Fruit fly (Drosophila melanogaster) whole organism, embryonic: ENCODE measurements around the gene caup.

ENCODE experiments used
- CG11560 ChIP-seq: fragments of 200-800 bp; sonication (Bioruptor generic); IDR thresholded peaks from 3 replicates; pipeline ENCODE4 v1.3.6; 2022; ENCODE audit warnings: missing biosample characterization, missing genetic modification characterization
- CG12219 ChIP-seq: fragments of 200-800 bp; sonication (Bioruptor generic); optimal IDR thresholded peaks from 3 replicates; lab custom pipeline; 2018; ENCODE audit warnings: missing biosample characterization, mild to moderate bottlenecking, missing genetic modification characterization
- CG12942 ChIP-seq: fragments of 200-800 bp; sonication (Bioruptor generic); optimal IDR thresholded peaks from 3 replicates; lab custom pipeline; 2016; ENCODE audit warnings: missing biosample characterization, missing genetic modification characterization
- CG14965 ChIP-seq: fragments of 200-800 bp; sonication (Bioruptor generic); optimal IDR thresholded peaks from 2 replicates; lab custom pipeline; 2016; ENCODE audit warnings: missing biosample characterization, missing genetic modification characterization, borderline replicate concordance
- CG18011 ChIP-seq: fragments of 200-800 bp; sonication (Bioruptor generic); optimal IDR thresholded peaks from 2 replicates; lab custom pipeline; 2017; ENCODE audit warnings: missing biosample characterization, missing genetic modification characterization, mild to moderate bottlenecking, moderate library complexity, missing genotype
- CG2199 ChIP-seq: fragments of 200-800 bp; sonication (Bioruptor generic); IDR thresholded peaks from 3 replicates; pipeline ENCODE4 v1.3.6; 2022; ENCODE audit warnings: missing biosample characterization, missing genetic modification characterization
- CG32532 ChIP-seq: fragments of 200-800 bp; sonication (Bioruptor generic); IDR thresholded peaks from 2 replicates; pipeline ENCODE4 v1.3.6; 2022; ENCODE audit warnings: missing biosample characterization, missing genetic modification characterization
- CG7745 ChIP-seq: fragments of 200-800 bp; sonication (Bioruptor generic); optimal IDR thresholded peaks from 2 replicates; lab custom pipeline; 2018; ENCODE audit warnings: missing biosample characterization, mild to moderate bottlenecking, missing genetic modification characterization, moderate library complexity
- CG8089 ChIP-seq: fragments of 200-800 bp; sonication (Bioruptor generic); optimal IDR thresholded peaks from 3 replicates; lab custom pipeline; 2016; ENCODE audit warnings: missing biosample characterization, missing genetic modification characterization
- CG8290 ChIP-seq, 3 experiments: fragments of 200-800 bp; sonication (Bioruptor generic); optimal IDR thresholded peaks; 2 replicates each; lab custom pipeline; 2016 to 2019; ENCODE audit warnings: missing biosample characterization in 3 of 3, missing genetic modification characterization in 3 of 3, mild to moderate bottlenecking in 2 of 3, moderate library complexity in 1 of 3
- CG9727 ChIP-seq: fragments of 200-800 bp; sonication (Bioruptor generic); optimal IDR thresholded peaks from 3 replicates; lab custom pipeline; 2017; ENCODE audit warnings: missing biosample characterization, mild to moderate bottlenecking, missing genetic modification characterization
- CG9876 ChIP-seq: fragments of 200-800 bp; sonication (Bioruptor generic); optimal IDR thresholded peaks from 2 replicates; lab custom pipeline; 2016; ENCODE audit warnings: missing biosample characterization, missing genetic modification characterization
- CTCF ChIP-seq: fragments of 200-800 bp; sonication (Bioruptor generic); optimal IDR thresholded peaks from 2 replicates; lab custom pipeline; 2017; ENCODE audit warnings: missing biosample characterization, mild to moderate bottlenecking, missing genetic modification characterization, moderate library complexity
- CoRest ChIP-seq: fragments of 200-800 bp; sonication (Bioruptor generic); optimal IDR thresholded peaks from 3 replicates; lab custom pipeline; 2018; ENCODE audit warnings: missing biosample characterization, mild to moderate bottlenecking, missing genetic modification characterization, moderate library complexity
- D ChIP-seq, 2 experiments: fragments of 200-800 bp in 1 of 2; fragments of >200 bp in 1 of 2; sonication (Bioruptor generic) in 1 of 2; optimal IDR thresholded peaks; 2 replicates in 1 of 2; 3 replicates in 1 of 2; lab custom pipeline; 2017; ENCODE audit warnings: mild to moderate bottlenecking in 1 of 2, missing biosample characterization in 1 of 2, missing genetic modification characterization in 1 of 2, missing genetic modification reagents in 1 of 2
- Dref ChIP-seq: fragments of 200-800 bp; sonication (Bioruptor generic); IDR thresholded peaks from 2 replicates; pipeline ENCODE4 v1.3.6; 2022; ENCODE audit warnings: missing biosample characterization, missing genetic modification characterization
- Drgx ChIP-seq: fragments of 200-800 bp; sonication (Bioruptor generic); IDR thresholded peaks from 2 replicates; pipeline ENCODE4 v1.3.6; 2022; ENCODE audit warnings: missing biosample characterization, missing genetic modification characterization
- Fer3 ChIP-seq: fragments of 200-800 bp; sonication (Bioruptor generic); optimal IDR thresholded peaks from 2 replicates; lab custom pipeline; 2018; ENCODE audit warnings: missing biosample characterization, mild to moderate bottlenecking, missing genetic modification characterization, moderate library complexity
- HLH54F ChIP-seq: fragments of 200-800 bp; sonication (Bioruptor generic); optimal IDR thresholded peaks from 3 replicates; lab custom pipeline; 2016; ENCODE audit warnings: missing biosample characterization, missing genetic modification characterization
- HmgZ ChIP-seq: fragments of 200-800 bp; sonication (Bioruptor generic); optimal IDR thresholded peaks from 2 replicates; lab custom pipeline; 2018; ENCODE audit warnings: missing biosample characterization, mild to moderate bottlenecking, missing genetic modification characterization
- Hr3 ChIP-seq: fragments of 200-800 bp; sonication (Bioruptor generic); optimal IDR thresholded peaks from 3 replicates; lab custom pipeline; 2016; ENCODE audit warnings: missing biosample characterization, missing genetic modification characterization
- Kr ChIP-seq: fragments of 200-800 bp; sonication (Bioruptor generic); optimal IDR thresholded peaks from 2 replicates; lab custom pipeline; 2017; ENCODE audit warnings: missing biosample characterization, mild to moderate bottlenecking, missing genetic modification characterization
- Lpt ChIP-seq: fragments of >200 bp; optimal IDR thresholded peaks from 2 replicates; lab custom pipeline; 2018; ENCODE audit warnings: missing biosample characterization, missing genetic modification characterization
- MBD-R2 ChIP-seq: fragments of 200-800 bp; sonication (Bioruptor generic); IDR thresholded peaks from 2 replicates; pipeline ENCODE4 v1.3.6; 2022; ENCODE audit warnings: missing biosample characterization, missing genetic modification characterization
- Med ChIP-seq: fragments of 200-800 bp; sonication (Bioruptor generic); peaks from one replicate; lab custom pipeline; 2016; ENCODE audit warnings: missing biosample characterization, missing genetic modification characterization, mild to moderate bottlenecking, inconsistent platforms, moderate library complexity
- NC2β ChIP-seq: fragments of 200-800 bp; sonication (Bioruptor generic); optimal IDR thresholded peaks from 2 replicates; lab custom pipeline; 2016; ENCODE audit warnings: missing biosample characterization, missing genetic modification characterization
- Nf-YC ChIP-seq: fragments of 200-800 bp; optimal IDR thresholded peaks from 3 replicates; lab custom pipeline; 2019; ENCODE audit warnings: missing biosample characterization, mild to moderate bottlenecking, missing genetic modification characterization, moderate library complexity
- ato ChIP-seq: fragments of 200-800 bp; sonication (Bioruptor generic); IDR thresholded peaks from 2 replicates; pipeline ENCODE4 v1.3.6; 2022; ENCODE audit warnings: missing biosample characterization, missing genetic modification characterization; ENCODE audit not compliant: partially characterized antibody
- btn ChIP-seq: fragments of 200-800 bp; sonication (Bioruptor generic); optimal IDR thresholded peaks from 2 replicates; lab custom pipeline; 2016; ENCODE audit warnings: missing biosample characterization, missing genetic modification characterization
- crc ChIP-seq: fragments of 200-800 bp; sonication (Bioruptor generic); optimal IDR thresholded peaks from 2 replicates; lab custom pipeline; 2016; ENCODE audit warnings: missing biosample characterization, missing genetic modification characterization
- dati ChIP-seq: fragments of 200-800 bp; sonication (Bioruptor generic); IDR thresholded peaks from 2 replicates; pipeline ENCODE4 v1.3.6; 2022; ENCODE audit warnings: missing biosample characterization, missing genetic modification characterization
- ems ChIP-seq: fragments of 200-800 bp; sonication (Bioruptor generic); optimal IDR thresholded peaks from 3 replicates; lab custom pipeline; 2016; ENCODE audit warnings: missing biosample characterization, missing genetic modification characterization
- eyg ChIP-seq: fragments of 200-800 bp; sonication (Bioruptor generic); optimal IDR thresholded peaks from 3 replicates; lab custom pipeline; 2016; ENCODE audit warnings: missing biosample characterization, missing genetic modification characterization
- hb ChIP-seq: fragments of 200-800 bp; sonication (Bioruptor generic); IDR thresholded peaks from 3 replicates; pipeline ENCODE4 v1.3.6; 2022; ENCODE audit warnings: missing biosample characterization, missing genetic modification characterization; ENCODE audit not compliant: partially characterized antibody
- hth ChIP-seq: fragments of >200 bp; optimal IDR thresholded peaks from 2 replicates; lab custom pipeline; 2017; ENCODE audit warnings: inconsistent platforms
- kni ChIP-seq: fragments of 200-800 bp; sonication (Bioruptor generic); optimal IDR thresholded peaks from 3 replicates; lab custom pipeline; 2017; ENCODE audit warnings: mild to moderate bottlenecking, missing biosample characterization, missing genetic modification reagents, missing genetic modification characterization
- luna ChIP-seq: fragments of 200-800 bp; sonication (Bioruptor generic); optimal IDR thresholded peaks from 2 replicates; lab custom pipeline; 2016; ENCODE audit warnings: missing biosample characterization, missing genetic modification characterization
- mam ChIP-seq: fragments of 200-800 bp; sonication (Bioruptor generic); optimal IDR thresholded peaks from 3 replicates; lab custom pipeline; 2016; ENCODE audit warnings: missing biosample characterization, missing genetic modification characterization
- nom ChIP-seq: fragments of 200-800 bp; sonication (Bioruptor generic); optimal IDR thresholded peaks from 2 replicates; lab custom pipeline; 2017; ENCODE audit warnings: missing biosample characterization, missing genetic modification characterization, mild to moderate bottlenecking, moderate library complexity, missing genetic modification reagents
- otp ChIP-seq: fragments of 200-800 bp; sonication (Bioruptor generic); IDR thresholded peaks from 3 replicates; pipeline ENCODE4, ENCODE4 v1.3.6; 2022; ENCODE audit warnings: missing biosample characterization, missing genetic modification characterization
- pros ChIP-seq: fragments of 200-800 bp; sonication (Bioruptor generic); optimal IDR thresholded peaks from 3 replicates; lab custom pipeline; 2019; ENCODE audit warnings: missing biosample characterization, mild to moderate bottlenecking, missing genetic modification characterization, moderate library complexity
- ranshi ChIP-seq: fragments of 200-800 bp; sonication (Bioruptor generic); IDR thresholded peaks from 2 replicates; pipeline ENCODE4 v1.3.6; 2022; ENCODE audit warnings: missing biosample characterization, missing genetic modification characterization
- sens ChIP-seq: fragments of 200-800 bp; sonication (Bioruptor generic); peaks from one replicate; lab custom pipeline; 2016; ENCODE audit warnings: missing biosample characterization, missing genetic modification characterization
- sr ChIP-seq: fragments of 200-800 bp; sonication (Bioruptor generic); IDR thresholded peaks from 3 replicates; pipeline ENCODE4 v1.3.6; 2022; ENCODE audit warnings: missing biosample characterization, missing genetic modification characterization
- sug ChIP-seq: fragments of 200-800 bp; optimal IDR thresholded peaks from 2 replicates; lab custom pipeline; 2019; ENCODE audit warnings: missing biosample characterization, mild to moderate bottlenecking, missing genetic modification characterization, moderate library complexity
- tap ChIP-seq: fragments of 200-800 bp; optimal IDR thresholded peaks from 3 replicates; lab custom pipeline; 2019; ENCODE audit warnings: missing biosample characterization, mild to moderate bottlenecking, missing genetic modification characterization, moderate library complexity
- tgo ChIP-seq: fragments of 200-800 bp; sonication (Bioruptor generic); IDR thresholded peaks from 3 replicates; pipeline ENCODE4 v1.3.6; 2022; ENCODE audit warnings: missing biosample characterization, missing genetic modification characterization
- tin ChIP-seq: fragments of 200-800 bp; sonication (Bioruptor generic); optimal IDR thresholded peaks from 3 replicates; lab custom pipeline; 2016; ENCODE audit warnings: missing biosample characterization, missing genetic modification characterization
- tup ChIP-seq: fragments of 200-800 bp; sonication (Bioruptor generic); optimal IDR thresholded peaks from 2 replicates; lab custom pipeline; 2016; ENCODE audit warnings: missing biosample characterization, mild to moderate bottlenecking, missing genetic modification characterization, moderate library complexity
- wdn ChIP-seq: fragments of 200-800 bp; sonication (Bioruptor generic); IDR thresholded peaks from 2 replicates; pipeline ENCODE4 v1.3.6; 2022; ENCODE audit warnings: missing biosample characterization, missing genetic modification characterization
- zen ChIP-seq: fragments of 200-800 bp; sonication (Bioruptor generic); optimal IDR thresholded peaks from 3 replicates; lab custom pipeline; 2018; ENCODE audit warnings: missing biosample characterization, mild to moderate bottlenecking, missing genetic modification characterization, moderate library complexity
- zfh1 ChIP-seq: fragments of 200-800 bp; sonication (Bioruptor generic); IDR thresholded peaks from 3 replicates; pipeline ENCODE4 v1.3.6; 2022; ENCODE audit warnings: missing biosample characterization, missing genetic modification characterization

Gene caup

DNA sequence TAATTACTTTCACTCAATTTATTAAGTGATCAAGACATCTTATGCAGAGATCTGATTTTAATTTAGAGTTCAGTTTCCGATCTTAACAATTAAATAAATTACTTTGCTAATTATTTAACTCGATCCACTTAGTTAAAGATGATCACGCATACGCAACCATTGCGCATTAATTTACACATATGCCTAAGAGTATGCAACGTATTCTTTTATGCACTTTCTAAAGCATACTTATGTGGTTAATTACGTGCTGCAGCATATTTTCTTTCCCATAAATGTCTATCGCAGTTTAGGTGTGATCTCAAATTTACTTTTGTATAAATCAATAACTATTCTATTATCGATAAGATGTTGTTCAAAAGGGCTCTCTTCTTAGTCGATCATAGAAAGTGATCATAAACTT, 36.7 kb downstream of the caup start (continued):
- no peak for TF ChIP-seq hb
- no peak for TF ChIP-seq Lpt (GFP tag; lab: Kevin White, UChicago)
- TF ChIP-seq tup (GFP tag; lab: Kevin White, UChicago), result no peak
- TF ChIP-seq CG7745 (tag; lab: Kevin White, UChicago), result peak; percentile 88
- no peak for TF ChIP-seq otp (GFP tag; lab: Robert Waterston, UW)
- TF ChIP-seq HmgZ (tag; lab: Kevin White, UChicago), result no peak
- no peak for TF ChIP-seq mam
- TF ChIP-seq wdn (GFP tag; lab: Robert Waterston, UW), result no peak
- TF ChIP-seq CG9876 (GFP tag; lab: Kevin White, UChicago), result no peak
- peak; percentile 3 for TF ChIP-seq CG8290 (GFP tag; optimal IDR thresholded peaks at IDR 0.05; lab: Kevin White, UChicago)
- TF ChIP-seq CG8290 (tag; optimal IDR thresholded peaks at IDR 0.05; lab: Kevin White, UChicago), result no peak
- TF ChIP-seq NC2β (GFP tag; lab: Kevin White, UChicago), result no peak
- no peak for TF ChIP-seq Hr3 (GFP tag; lab: Kevin White, UChicago)
- TF ChIP-seq hth, result no peak
- TF ChIP-seq CG8089, result no peak
- TF ChIP-seq Med (GFP tag; lab: Kevin White, UChicago), result peak; percentile 77
- TF ChIP-seq sens (GFP tag; lab: Kevin White, UChicago), result peak; percentile 48
- no peak for TF ChIP-seq nom (GFP tag; lab: Kevin White, UChicago)
- TF ChIP-seq CG12219 (GFP tag; lab: Kevin White, UChicago), result no peak
- TF ChIP-seq Drgx (GFP tag; lab: Robert Waterston, UW), result no peak
- peak; percentile 31; the same call in 1 of the 3 replicates for TF ChIP-seq CG2199 (GFP tag; lab: Robert Waterston, UW)
- no peak for TF ChIP-seq crc (GFP tag; lab: Kevin White, UChicago)

DNA sequence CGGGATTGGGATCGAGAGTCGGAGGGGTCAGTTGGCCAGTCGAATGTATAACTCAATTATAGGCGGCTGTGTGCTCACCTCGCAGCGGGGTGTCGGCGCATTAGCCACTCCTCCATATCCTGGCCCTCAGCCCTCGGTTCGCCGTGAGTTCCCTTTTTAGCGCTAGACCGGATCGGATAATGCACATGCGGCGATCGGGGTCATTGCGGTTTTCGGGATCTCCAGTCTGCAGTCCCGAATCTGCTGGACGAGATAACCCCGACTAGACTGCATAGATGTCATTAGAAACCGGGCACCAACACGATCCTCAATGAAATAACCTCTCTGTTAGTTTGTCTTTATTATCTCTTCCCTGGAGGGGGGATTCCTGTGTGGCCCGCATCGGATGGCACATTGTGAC, 37.9 kb downstream of the caup start:
- TF ChIP-seq kni (GFP tag; lab: Kevin White, UChicago) (peak; percentile 35), pros (GFP tag; lab: Kevin White, UChicago) (peak; percentile 48), CG11560 (tag; lab: Robert Waterston, UW) (0 out of 3 replicates have a peak, but pooled peaks have one; percentile 9), luna (no peak), btn (GFP tag; lab: Kevin White, UChicago) (no peak), CG18011 (GFP tag; lab: Kevin White, UChicago) (no peak), CTCF (GFP tag; lab: Kevin White, UChicago) (no peak), zfh1 (GFP tag; lab: Robert Waterston, UW) (0 out of 3 replicates have a peak, but pooled peaks have one; percentile 37), Dref (GFP tag; lab: Robert Waterston, UW) (no peak), sr (GFP tag; lab: Robert Waterston, UW) (no peak), ems (GFP tag; lab: Kevin White, UChicago) (no peak), Fer3 (no peak), tap (tag; lab: Kevin White, UChicago) (no peak), dati (no peak), eyg (no peak), MBD-R2 (GFP tag; lab: Robert Waterston, UW) (no peak), CG14965 (GFP tag; lab: Kevin White, UChicago) (no peak), HLH54F (GFP tag; lab: Kevin White, UChicago) (no peak), CG12942 (no peak), Kr (no peak), tin (GFP tag; lab: Kevin White, UChicago) (no peak), D (optimal IDR thresholded peaks at IDR 0.05; lab: Kevin White, UChicago) (peak; percentile 10), D (GFP tag; optimal IDR thresholded peaks at IDR 0.05; lab: Kevin White, UChicago) (no peak), Nf-YC (tag; lab: Kevin White, UChicago) (no peak), zen (tag; lab: Kevin White, UChicago) (peak; percentile 97), ato (GFP tag; lab: Robert Waterston, UW) (no peak), CoRest (tag; lab: Kevin White, UChicago) (no peak), sug (tag; lab: Kevin White, UChicago) (no peak), ranshi (GFP tag; lab: Robert Waterston, UW) (no peak), tgo (GFP tag; lab: Robert Waterston, UW) (no peak), CG32532 (GFP tag; lab: Robert Waterston, UW) (no peak), sens (GFP tag; lab: Kevin White, UChicago) (no peak), CG9727 (GFP tag; lab: Kevin White, UChicago) (no peak)
